Fruit fly (Drosophila melanogaster): ENCODE results near the gene pb.

pb gene

DNA sequence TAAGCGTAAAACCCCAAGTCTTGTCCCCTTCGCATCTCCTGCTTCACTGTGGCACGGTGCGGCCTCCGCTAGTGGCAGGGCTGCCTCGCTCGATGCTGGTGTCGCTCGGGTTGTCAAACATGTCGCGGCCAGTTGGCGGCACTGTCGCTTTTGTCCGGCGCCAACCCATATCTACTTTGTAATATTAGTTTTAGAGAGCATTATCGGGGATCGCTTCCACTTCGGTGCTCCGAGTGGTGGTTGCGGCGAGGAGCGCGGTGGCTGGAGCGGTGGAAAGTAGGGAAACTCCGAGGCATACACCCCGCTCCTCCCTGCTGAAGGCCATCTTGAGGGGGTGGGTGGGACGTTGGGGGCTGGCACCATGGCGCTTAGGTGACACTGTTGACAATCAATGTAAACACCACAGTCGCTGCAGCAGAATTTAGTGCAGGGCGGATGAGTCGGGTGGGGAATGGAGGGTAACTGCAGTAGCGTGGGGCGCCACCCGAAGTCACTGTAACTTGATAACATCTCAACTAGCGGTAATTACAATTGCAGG, 76.7 kb downstream of the pb start (continued):
- TF ChIP-seq CG6683 (GFP tag; optimal IDR thresholded peaks at IDR 0.05) (no peak), pros (GFP tag; optimal IDR thresholded peaks at IDR 0.05) (no peak), CG12236 (GFP tag; optimal IDR thresholded peaks at IDR 0.05) (no peak), Gug (GFP tag; IDR thresholded peaks at IDR 0.05) (no peak; the same call in 3 of the 4 replicates), zfh2 (GFP tag; optimal IDR thresholded peaks at IDR 0.05) (no peak), CG14860 (GFP tag; IDR thresholded peaks at IDR 0.05; ENCODE audit: partially characterized antibody) (no peak), CG3847 (GFP tag; IDR thresholded peaks at IDR 0.05) (no peak), CG10209 (GFP tag; optimal IDR thresholded peaks at IDR 0.05) (peak; percentile 45), ro (GFP tag; IDR thresholded peaks at IDR 0.05) (no peak), CG7928 (GFP tag; optimal IDR thresholded peaks at IDR 0.05) (no peak), NC2α (GFP tag; optimal IDR thresholded peaks at IDR 0.05) (no peak), CG6654 (GFP tag; optimal IDR thresholded peaks at IDR 0.05) (no peak), NFAT (GFP tag; IDR thresholded peaks at IDR 0.05) (no peak), lab (GFP tag; optimal IDR thresholded peaks at IDR 0.05) (peak; percentile 68), CG12391 (tag; optimal IDR thresholded peaks at IDR 0.05) (no peak), insv (GFP tag; optimal IDR thresholded peaks at IDR 0.05) (no peak), Mes4 (GFP tag; optimal IDR thresholded peaks at IDR 0.05) (no peak), gt (GFP tag; IDR thresholded peaks at IDR 0.05) (no peak), pita (GFP tag; optimal IDR thresholded peaks at IDR 0.05) (no peak), CG10431 (GFP tag; optimal IDR thresholded peaks at IDR 0.05) (peak; percentile 26), p53 (GFP tag; optimal IDR thresholded peaks at IDR 0.05) (no peak), salm (tag; optimal IDR thresholded peaks at IDR 0.05) (no peak), crp (GFP tag; optimal IDR thresholded peaks at IDR 0.05) (peak in 1 of 2 experiments; percentile 8), CG14667 (GFP tag; IDR thresholded peaks at IDR 0.05) (no peak), vfl (GFP tag; optimal IDR thresholded peaks at IDR 0.05) (no peak), Taf1 (GFP tag; IDR thresholded peaks at IDR 0.05) (no peak), Awh (GFP tag; IDR thresholded peaks at IDR 0.05) (peak; percentile 27; the same call in 1 of the 2 replicates), CG15514 (GFP tag; optimal IDR thresholded peaks at IDR 0.05) (no peak), Hr51 (GFP tag; optimal IDR thresholded peaks at IDR 0.05) (no peak), H15 (GFP tag; IDR thresholded peaks at IDR 0.05) (0 out of 3 replicates have a peak, but pooled peaks have one; percentile 21), CG7745 (tag; optimal IDR thresholded peaks at IDR 0.05) (no peak), CG9876 (GFP tag; optimal IDR thresholded peaks at IDR 0.05) (no peak), Gsc (GFP tag; IDR thresholded peaks at IDR 0.05) (no peak), bsh (GFP tag; optimal IDR thresholded peaks at IDR 0.05) (peak in 1 of 2 experiments; percentile 57), Myb (GFP tag; optimal IDR thresholded peaks at IDR 0.05) (no peak), repo (GFP tag; optimal IDR thresholded peaks at IDR 0.05) (no peak), ap (GFP tag; IDR thresholded peaks at IDR 0.05) (no peak; the same call in 1 of the 2 replicates), fd102C (GFP tag; optimal IDR thresholded peaks at IDR 0.05) (peak; percentile 17), CG13123 (GFP tag; optimal IDR thresholded peaks at IDR 0.05) (no peak), shn (GFP tag; optimal IDR thresholded peaks at IDR 0.05) (no peak), Scr (GFP tag; IDR thresholded peaks at IDR 0.05; ENCODE audit: partially characterized antibody) (no peak), Sox100B (GFP tag; optimal IDR thresholded peaks at IDR 0.05) (no peak), HLH3B (GFP tag; IDR thresholded peaks at IDR 0.05) (no peak), Adf1 (GFP tag; IDR thresholded peaks at IDR 0.05) (no peak), Med (GFP tag) (peak; percentile 17), CG10462 (GFP tag; optimal IDR thresholded peaks at IDR 0.05) (no peak), tll (GFP tag; optimal IDR thresholded peaks at IDR 0.05) (no peak), CG4707 (GFP tag; optimal IDR thresholded peaks at IDR 0.05) (peak; percentile 39), CG9437 (GFP tag; optimal IDR thresholded peaks at IDR 0.05) (no peak), crc (GFP tag; optimal IDR thresholded peaks at IDR 0.05) (no peak)

Data from whole organism, embryonic.